Fruit fly (Drosophila melanogaster) whole organism, embryonic: ENCODE data around the gene CG15160.

Experiments used
- Asciz ChIP-seq: fragments of 200-800 bp; sonication (Bioruptor generic); optimal IDR thresholded peaks from 2 replicates; lab custom pipeline; 2017; ENCODE audit warnings: missing biosample characterization, mild to moderate bottlenecking, missing genetic modification characterization, missing genetic modification reagents
- Atf-2 ChIP-seq: fragments of 200-800 bp; sonication (Bioruptor generic); optimal IDR thresholded peaks from 2 replicates; lab custom pipeline; 2016; ENCODE audit warnings: missing biosample characterization, missing genetic modification characterization
- CG10147 ChIP-seq: fragments of 200-800 bp; sonication (Bioruptor generic); optimal IDR thresholded peaks from 2 replicates; lab custom pipeline; 2019; ENCODE audit warnings: missing biosample characterization, mild to moderate bottlenecking, missing genetic modification characterization, moderate library complexity
- CG1024 ChIP-seq: fragments of 200-800 bp; sonication (Bioruptor generic); IDR thresholded peaks from 2 replicates; pipeline ENCODE4 v1.3.6; 2022; ENCODE audit warnings: missing biosample characterization, missing genetic modification characterization
- CG10543 ChIP-seq: fragments of 200-800 bp; sonication (Bioruptor generic); optimal IDR thresholded peaks from 3 replicates; lab custom pipeline; 2017; ENCODE audit warnings: missing biosample characterization, mild to moderate bottlenecking, missing genetic modification characterization, moderate library complexity
- CG10979 ChIP-seq: fragments of 200-800 bp; sonication (Bioruptor generic); optimal IDR thresholded peaks from 2 replicates; lab custom pipeline; 2018; ENCODE audit warnings: missing biosample characterization, mild to moderate bottlenecking, missing genetic modification characterization, moderate library complexity
- CG12071 ChIP-seq: fragments of 200-800 bp; sonication (Bioruptor generic); optimal IDR thresholded peaks from 3 replicates; lab custom pipeline; 2018; ENCODE audit warnings: missing biosample characterization, mild to moderate bottlenecking, missing genetic modification characterization
- CG13123 ChIP-seq: fragments of 200-800 bp; sonication (Bioruptor generic); optimal IDR thresholded peaks from 2 replicates; lab custom pipeline; 2016; ENCODE audit warnings: missing biosample characterization, missing genetic modification characterization
- CG13287 ChIP-seq: fragments of 200-800 bp; sonication (Bioruptor generic); IDR thresholded peaks from 2 replicates; pipeline ENCODE4 v1.3.6; 2022; ENCODE audit warnings: missing biosample characterization, missing genetic modification characterization; ENCODE audit not compliant: partially characterized antibody
- CG14050 ChIP-seq: fragments of 200-800 bp; sonication (Bioruptor generic); IDR thresholded peaks from 3 replicates; pipeline ENCODE4 v1.3.6; 2022; ENCODE audit warnings: missing biosample characterization, missing genetic modification characterization
- CG15696 ChIP-seq: fragments of 200-800 bp; sonication (Bioruptor generic); optimal IDR thresholded peaks from 2 replicates; lab custom pipeline; 2019; ENCODE audit warnings: missing biosample characterization, mild to moderate bottlenecking, missing genetic modification characterization, moderate library complexity
- CG17359 ChIP-seq: fragments of 200-800 bp; sonication (Bioruptor generic); optimal IDR thresholded peaks from 3 replicates; lab custom pipeline; 2018; ENCODE audit warnings: missing biosample characterization, mild to moderate bottlenecking, missing genetic modification characterization, moderate library complexity
- CG17385 ChIP-seq: fragments of 200-800 bp; sonication (Bioruptor generic); optimal IDR thresholded peaks from 3 replicates; lab custom pipeline; 2018; ENCODE audit warnings: missing biosample characterization, mild to moderate bottlenecking, missing genetic modification characterization
- CG2678 ChIP-seq: fragments of 200-800 bp; sonication (Bioruptor generic); optimal IDR thresholded peaks from 3 replicates; lab custom pipeline; 2019; ENCODE audit warnings: missing biosample characterization, mild to moderate bottlenecking, missing genetic modification characterization, moderate library complexity
- CG31365 ChIP-seq: fragments of 200-800 bp; sonication (Bioruptor generic); optimal IDR thresholded peaks from 2 replicates; lab custom pipeline; 2018; ENCODE audit warnings: missing biosample characterization, mild to moderate bottlenecking, missing genetic modification characterization
- CG32532 ChIP-seq: fragments of 200-800 bp; sonication (Bioruptor generic); IDR thresholded peaks from 2 replicates; pipeline ENCODE4 v1.3.6; 2022; ENCODE audit warnings: missing biosample characterization, missing genetic modification characterization
- CG34376 ChIP-seq: fragments of 200-800 bp; sonication (Bioruptor generic); optimal IDR thresholded peaks from 2 replicates; lab custom pipeline; 2018; ENCODE audit warnings: missing biosample characterization, mild to moderate bottlenecking, missing genetic modification characterization
- CG8290 ChIP-seq, 3 experiments: fragments of 200-800 bp; sonication (Bioruptor generic); optimal IDR thresholded peaks; 2 replicates each; lab custom pipeline; 2016 to 2019; ENCODE audit warnings: missing biosample characterization in 3 of 3, missing genetic modification characterization in 3 of 3, mild to moderate bottlenecking in 2 of 3, moderate library complexity in 1 of 3
- CG8359 ChIP-seq: fragments of 200-800 bp; sonication (Bioruptor generic); optimal IDR thresholded peaks from 2 replicates; lab custom pipeline; 2017; ENCODE audit warnings: missing biosample characterization, mild to moderate bottlenecking, missing genetic modification characterization, borderline replicate concordance
- Dip3 ChIP-seq: fragments of 200-800 bp; sonication (Bioruptor generic); optimal IDR thresholded peaks from 3 replicates; lab custom pipeline; 2016; ENCODE audit warnings: missing biosample characterization, missing genetic modification characterization
- Drgx ChIP-seq: fragments of 200-800 bp; sonication (Bioruptor generic); IDR thresholded peaks from 2 replicates; pipeline ENCODE4 v1.3.6; 2022; ENCODE audit warnings: missing biosample characterization, missing genetic modification characterization
- HmgD ChIP-seq: fragments of 200-800 bp; sonication (Bioruptor generic); optimal IDR thresholded peaks from 3 replicates; lab custom pipeline; 2016; ENCODE audit warnings: missing biosample characterization, missing genetic modification characterization
- Hmr ChIP-seq: fragments of 200-800 bp; sonication (Bioruptor generic); optimal IDR thresholded peaks from 3 replicates; lab custom pipeline; 2017; ENCODE audit warnings: mild to moderate bottlenecking, missing biosample characterization, missing genetic modification reagents, missing genetic modification characterization
- Jarid2 ChIP-seq: fragments of 200-800 bp; sonication (Bioruptor generic); optimal IDR thresholded peaks from 3 replicates; lab custom pipeline; 2017; ENCODE audit warnings: mild to moderate bottlenecking, missing biosample characterization, missing genetic modification reagents, missing genetic modification characterization
- Mrtf ChIP-seq: fragments of 200-800 bp; sonication (Bioruptor generic); IDR thresholded peaks from 3 replicates; pipeline ENCODE4 v1.3.6; 2022; ENCODE audit warnings: missing biosample characterization, missing genetic modification characterization
- NfI ChIP-seq: fragments of 200-800 bp; sonication (Bioruptor generic); optimal IDR thresholded peaks from 3 replicates; lab custom pipeline; 2018; ENCODE audit warnings: missing biosample characterization, mild to moderate bottlenecking, missing genetic modification characterization, moderate library complexity
- Trl ChIP-seq, 3 experiments: fragments of >200 bp in 2 of 3; fragments of 200-800 bp in 1 of 3; sonication (Bioruptor generic) in 1 of 3; optimal IDR thresholded peaks; 2 replicates in 1 of 3; 3 replicates in 2 of 3; lab custom pipeline; 2016 to 2017; ENCODE audit warnings: missing biosample characterization in 1 of 3, missing genetic modification characterization in 1 of 3
- abd-A ChIP-seq: fragments of 200-800 bp; sonication (Bioruptor generic); optimal IDR thresholded peaks from 3 replicates; lab custom pipeline; 2019; ENCODE audit warnings: missing biosample characterization, mild to moderate bottlenecking, missing genetic modification characterization, moderate library complexity
- amos ChIP-seq: fragments of 200-800 bp; sonication (Bioruptor generic); IDR thresholded peaks from 2 replicates; pipeline ENCODE4 v1.3.6; 2022; ENCODE audit warnings: missing biosample characterization, missing genetic modification characterization; ENCODE audit not compliant: partially characterized antibody
- cato ChIP-seq: fragments of 200-800 bp; sonication (Bioruptor generic); optimal IDR thresholded peaks from 2 replicates; lab custom pipeline; 2016; ENCODE audit warnings: missing biosample characterization, missing genetic modification characterization, borderline replicate concordance
- chinmo ChIP-seq: fragments of 200-800 bp; sonication (Bioruptor generic); IDR thresholded peaks from 4 replicates; pipeline ENCODE4 v1.3.6; 2022; ENCODE audit warnings: missing biosample characterization, missing genetic modification characterization; ENCODE audit not compliant: partially characterized antibody
- corto ChIP-seq: fragments of 200-800 bp; sonication (Bioruptor generic); optimal IDR thresholded peaks from 2 replicates; lab custom pipeline; 2016; ENCODE audit warnings: missing biosample characterization, mild to moderate bottlenecking, missing genetic modification characterization, moderate library complexity
- cwo ChIP-seq: fragments of 200-800 bp; sonication (Bioruptor generic); optimal IDR thresholded peaks from 3 replicates; lab custom pipeline; 2017; ENCODE audit warnings: missing biosample characterization, missing genetic modification characterization, mild to moderate bottlenecking, moderate library complexity, missing genetic modification reagents
- dimm ChIP-seq: fragments of 200-800 bp; sonication (Bioruptor generic); IDR thresholded peaks from 2 replicates; pipeline ENCODE4 v1.3.6; 2022; ENCODE audit warnings: missing biosample characterization, missing genetic modification characterization
- ewg ChIP-seq: fragments of 200-800 bp; sonication (Bioruptor generic); optimal IDR thresholded peaks from 3 replicates; lab custom pipeline; 2017; ENCODE audit warnings: mild to moderate bottlenecking, missing biosample characterization, missing genetic modification reagents, missing genetic modification characterization
- gro ChIP-seq: fragments of 200-800 bp; sonication (Bioruptor generic); optimal IDR thresholded peaks from 2 replicates; lab custom pipeline; 2016; ENCODE audit warnings: missing biosample characterization, missing genetic modification characterization
- her ChIP-seq: fragments of 200-800 bp; sonication (Bioruptor generic); optimal IDR thresholded peaks from 2 replicates; lab custom pipeline; 2016; ENCODE audit warnings: missing biosample characterization, missing genetic modification characterization
- mirr ChIP-seq: fragments of 200-800 bp; sonication (Bioruptor generic); optimal IDR thresholded peaks from 3 replicates; lab custom pipeline; 2018; ENCODE audit warnings: missing biosample characterization, mild to moderate bottlenecking, missing genetic modification characterization
- nau ChIP-seq: fragments of 200-800 bp; sonication (Bioruptor generic); optimal IDR thresholded peaks from 3 replicates; lab custom pipeline; 2017; ENCODE audit warnings: missing biosample characterization, mild to moderate bottlenecking, missing genetic modification characterization, missing genetic modification reagents
- odd ChIP-seq: fragments of 200-800 bp; sonication (Bioruptor generic); optimal IDR thresholded peaks from 2 replicates; lab custom pipeline; 2017; ENCODE audit warnings: missing biosample characterization, mild to moderate bottlenecking, missing genetic modification characterization
- org-1 ChIP-seq: fragments of 200-800 bp; sonication (Bioruptor generic); optimal IDR thresholded peaks from 2 replicates; lab custom pipeline; 2017; ENCODE audit warnings: missing biosample characterization, missing genetic modification characterization
- p53 ChIP-seq: fragments of 200-800 bp; sonication (Bioruptor generic); optimal IDR thresholded peaks from 2 replicates; lab custom pipeline; 2016; ENCODE audit warnings: missing biosample characterization, missing genetic modification characterization
- psq ChIP-seq: fragments of 200-800 bp; sonication (Bioruptor generic); optimal IDR thresholded peaks from 2 replicates; lab custom pipeline; 2017; ENCODE audit warnings: missing biosample characterization, missing genetic modification characterization
- pzg ChIP-seq: fragments of 200-800 bp; sonication (Bioruptor generic); optimal IDR thresholded peaks from 3 replicates; lab custom pipeline; 2018; ENCODE audit warnings: missing biosample characterization, mild to moderate bottlenecking, missing genetic modification characterization, moderate library complexity
- ro ChIP-seq: fragments of 200-800 bp; sonication (Bioruptor generic); IDR thresholded peaks from 2 replicates; pipeline ENCODE4 v1.3.6; 2022; ENCODE audit warnings: missing biosample characterization, missing genetic modification characterization
- sd ChIP-seq: fragments of 200-800 bp; sonication (Bioruptor generic); optimal IDR thresholded peaks from 3 replicates; lab custom pipeline; 2018; ENCODE audit warnings: missing biosample characterization, mild to moderate bottlenecking, missing genetic modification characterization, moderate library complexity
- sens ChIP-seq: fragments of 200-800 bp; sonication (Bioruptor generic); peaks from one replicate; lab custom pipeline; 2016; ENCODE audit warnings: missing biosample characterization, missing genetic modification characterization
- sim ChIP-seq: fragments of 200-800 bp; sonication (Bioruptor generic); IDR thresholded peaks from 2 replicates; pipeline ENCODE4 v1.3.6; 2022; ENCODE audit warnings: missing biosample characterization, missing genetic modification characterization
- tap ChIP-seq: fragments of 200-800 bp; optimal IDR thresholded peaks from 3 replicates; lab custom pipeline; 2019; ENCODE audit warnings: missing biosample characterization, mild to moderate bottlenecking, missing genetic modification characterization, moderate library complexity
- unc-4 ChIP-seq: fragments of 200-800 bp; sonication (Bioruptor generic); IDR thresholded peaks from 2 replicates; pipeline ENCODE4 v1.3.6; 2022; ENCODE audit warnings: missing biosample characterization, missing genetic modification characterization; ENCODE audit not compliant: partially characterized antibody

Gene CG15160

DNA sequence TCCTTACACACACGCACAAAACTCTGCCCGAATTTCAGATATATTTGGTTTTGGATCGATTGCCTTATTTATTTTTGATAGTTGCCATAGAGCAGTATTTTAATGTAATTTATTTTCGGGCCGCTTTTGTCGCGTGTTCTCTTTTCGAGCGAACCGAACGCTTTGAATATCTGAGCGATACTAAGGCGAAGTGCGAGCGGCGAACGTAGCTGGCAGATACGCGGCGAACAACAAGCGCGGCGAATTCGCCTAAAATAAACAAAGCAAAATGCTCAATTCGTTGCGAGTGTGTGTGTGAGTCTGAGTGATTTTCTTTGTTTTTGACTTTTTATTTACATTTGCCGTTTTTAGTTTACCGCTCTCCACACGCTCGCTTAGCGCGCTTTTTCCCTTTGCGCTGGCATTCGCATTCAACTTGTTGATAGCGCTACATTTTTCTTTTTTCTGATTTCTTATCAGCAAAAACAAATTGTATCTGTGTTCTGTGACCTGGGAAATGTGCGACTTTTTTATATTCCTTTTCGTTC, 27.6 kb upstream of the CG15160 start (continued):
- TF ChIP-seq abd-A (tag; lab: Kevin White, UChicago) = peak; percentile 80
- TF ChIP-seq CG2678 (tag; lab: Kevin White, UChicago) = peak; percentile 4
- no peak for TF ChIP-seq ro (GFP tag; lab: Robert Waterston, UW)
- TF ChIP-seq Trl (optimal IDR thresholded peaks at IDR 0.05; lab: Kevin White, UChicago) = peak in 1 of 2 experiments; percentile 42
- TF ChIP-seq Trl (GFP tag; optimal IDR thresholded peaks at IDR 0.05; lab: Kevin White, UChicago) = no peak
- peak; percentile 42 for TF ChIP-seq CG12071 (GFP tag; lab: Kevin White, UChicago)
- TF ChIP-seq CG17359 (tag; lab: Kevin White, UChicago) = peak; percentile 77
- TF ChIP-seq NfI = peak; percentile 20
- TF ChIP-seq CG32532 (GFP tag; lab: Robert Waterston, UW) = no peak
- TF ChIP-seq CG13287 (GFP tag; lab: Robert Waterston, UW) = peak; percentile 29; the same call in 1 of the 2 replicates
- TF ChIP-seq gro = peak; percentile 47
- peak; percentile 73 for TF ChIP-seq CG34376 (GFP tag; lab: Kevin White, UChicago)
- TF ChIP-seq psq (GFP tag; lab: Kevin White, UChicago) = peak; percentile 91
- TF ChIP-seq CG31365 = no peak
- TF ChIP-seq her (GFP tag; lab: Kevin White, UChicago) = peak; percentile 10
- TF ChIP-seq org-1 (GFP tag; lab: Kevin White, UChicago) = no peak
- TF ChIP-seq sens (GFP tag; lab: Kevin White, UChicago) = peak; percentile 76
- no peak for TF ChIP-seq unc-4
- peak; percentile 20 for TF ChIP-seq mirr (GFP tag; lab: Kevin White, UChicago)
- TF ChIP-seq CG8290 (GFP tag; optimal IDR thresholded peaks at IDR 0.05; lab: Kevin White, UChicago) = no peak
- TF ChIP-seq CG8290 (tag; optimal IDR thresholded peaks at IDR 0.05; lab: Kevin White, UChicago) = peak; percentile 11 to 12
- TF ChIP-seq odd (GFP tag; lab: Kevin White, UChicago) = peak; percentile 18
- TF ChIP-seq Drgx = peak; percentile 67
- peak; percentile 40 for TF ChIP-seq CG17385
- TF ChIP-seq cwo = peak; percentile 65
- TF ChIP-seq Hmr = peak; percentile 35
- peak; percentile 47 for TF ChIP-seq nau (GFP tag; lab: Kevin White, UChicago)
- peak; percentile 17 for TF ChIP-seq tap (tag; lab: Kevin White, UChicago)
- TF ChIP-seq amos (GFP tag; lab: Robert Waterston, UW) = peak; percentile 45; the same call in 1 of the 2 replicates
- no peak for TF ChIP-seq Asciz (GFP tag; lab: Kevin White, UChicago)
- TF ChIP-seq p53 (GFP tag; lab: Kevin White, UChicago) = no peak
- no peak for TF ChIP-seq sim (GFP tag; lab: Robert Waterston, UW)
- TF ChIP-seq Dip3 (GFP tag; lab: Kevin White, UChicago) = no peak
- TF ChIP-seq Jarid2 (GFP tag; lab: Kevin White, UChicago) = peak; percentile 97
- no peak for TF ChIP-seq pzg
- no peak for TF ChIP-seq ewg (GFP tag; lab: Kevin White, UChicago)
- TF ChIP-seq cato (GFP tag; lab: Kevin White, UChicago) = no peak

DNA sequence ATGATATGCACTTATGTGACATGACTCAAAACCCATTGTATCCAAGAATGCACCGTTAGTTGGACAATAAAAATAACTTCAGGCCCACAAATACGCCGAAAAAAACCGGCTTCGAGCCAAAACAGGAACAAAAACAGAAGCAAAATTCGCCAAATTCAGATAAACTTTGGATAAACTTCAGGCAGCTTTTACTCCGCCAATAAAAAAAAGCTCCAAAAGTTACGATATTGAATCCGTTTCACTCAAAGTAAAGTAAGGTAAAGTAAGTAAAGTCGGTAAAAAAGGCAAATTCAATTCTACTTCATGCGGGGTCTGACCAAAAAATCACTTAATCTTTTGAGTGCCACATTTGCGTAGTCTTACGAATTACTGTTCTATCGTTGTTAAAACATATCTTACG, 26.7 kb upstream of the CG15160 start:
- TF ChIP-seq dimm (GFP tag; lab: Robert Waterston, UW) (no peak), HmgD (GFP tag; lab: Kevin White, UChicago) (no peak), corto (GFP tag; lab: Kevin White, UChicago) (peak; percentile 8), CG15696 (no peak), CG14050 (GFP tag; lab: Robert Waterston, UW) (no peak), CG8359 (GFP tag; lab: Kevin White, UChicago) (no peak), CG10147 (GFP tag; lab: Kevin White, UChicago) (no peak), CG1024 (GFP tag; lab: Robert Waterston, UW) (no peak), CG13123 (GFP tag; lab: Kevin White, UChicago) (no peak), Atf-2 (GFP tag; lab: Kevin White, UChicago) (no peak), CG10543 (GFP tag; lab: Kevin White, UChicago) (no peak), Mrtf (GFP tag; lab: Robert Waterston, UW) (no peak), chinmo (GFP tag; lab: Robert Waterston, UW) (peak; percentile 38; the same call in 1 of the 4 replicates), CG10979 (tag; lab: Kevin White, UChicago) (no peak), sd (tag; lab: Kevin White, UChicago) (peak; percentile 43)
